Worm (Caenorhabditis elegans): ENCODE measurements around the gene pid-5.

DNA sequence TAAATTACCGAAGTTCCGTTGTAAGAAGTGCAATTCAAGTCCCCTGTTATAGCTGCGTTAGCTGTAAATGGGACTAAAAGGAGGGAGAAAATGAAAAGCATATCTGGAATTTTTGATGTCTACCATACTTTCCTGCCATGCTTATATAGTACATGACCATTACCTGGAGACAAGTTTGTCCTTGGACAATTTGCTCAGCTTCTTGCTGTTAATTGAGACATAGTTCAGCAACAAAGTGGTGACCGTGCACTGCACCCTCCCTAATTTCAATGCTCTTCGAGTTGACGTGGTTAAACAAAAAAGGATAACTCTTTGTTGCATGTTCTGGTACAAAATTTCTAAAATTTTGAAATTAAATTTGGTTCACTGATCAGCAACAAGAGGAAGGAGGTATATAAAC, 48.2 kb upstream of the pid-5 start, which contains the start of gene T05B4.13:
- TF ChIP-seq hnd-1 (tag; optimal IDR thresholded peaks at IDR 0.05), result no peak
- no peak for TF ChIP-seq ceh-13 (GFP tag; optimal IDR thresholded peaks at IDR 0.05)
- TF ChIP-seq ceh-36 (tag; optimal IDR thresholded peaks at IDR 0.05), result no peak
- TF ChIP-seq hmg-4 (GFP tag; optimal IDR thresholded peaks at IDR 0.05), result no peak
